Worm (Caenorhabditis elegans) whole organism, late embryonic: ENCODE results near the gene C53B4.3.

Experiments used
- madf-2 ChIP-seq: sonication (generic microtip); optimal IDR thresholded peaks from 2 replicates; lab custom pipeline; 2017; ENCODE audit warnings: missing genetic modification characterization, missing compliant biosample characterization
- rnt-1 ChIP-seq: sonication (generic microtip); optimal IDR thresholded peaks from 2 replicates; lab custom pipeline; 2016; ENCODE audit warnings: missing genetic modification characterization, missing compliant biosample characterization

- no peak for TF ChIP-seq madf-2
- no peak for TF ChIP-seq rnt-1 (tag; lab: Kevin White, UChicago)
Measured at ce11 chrIV:8979062-8979612, 5.6 kb upstream of the C53B4.3 start.
